Fruit fly (Drosophila melanogaster): ENCODE measurements around the gene dan.

dan gene

dm6 chr3R:25168259-25168972 is 15.8 kb upstream of the dan start (continued):
- TF ChIP-seq tll (GFP tag; optimal IDR thresholded peaks at IDR 0.05) (no peak), CG3995 (GFP tag; optimal IDR thresholded peaks at IDR 0.05) (no peak), hb (GFP tag; IDR thresholded peaks at IDR 0.05; ENCODE audit: partially characterized antibody) (no peak), CG17912 (GFP tag; optimal IDR thresholded peaks at IDR 0.05) (no peak), wdn (GFP tag; IDR thresholded peaks at IDR 0.05) (no peak), caup (GFP tag; optimal IDR thresholded peaks at IDR 0.05; ENCODE audit: severe bottlenecking) (no peak), CG9817 (tag; optimal IDR thresholded peaks at IDR 0.05) (peak; percentile 5), CG13775 (GFP tag; optimal IDR thresholded peaks at IDR 0.05) (peak; percentile 43), CG10979 (tag; optimal IDR thresholded peaks at IDR 0.05) (peak; percentile 67), CG16863 (GFP tag; optimal IDR thresholded peaks at IDR 0.05) (peak; percentile 11), CG9437 (GFP tag; optimal IDR thresholded peaks at IDR 0.05) (peak; percentile 4), Hsf (GFP tag; optimal IDR thresholded peaks at IDR 0.05) (peak; percentile 31), Ada2b (GFP tag; IDR thresholded peaks at IDR 0.05) (peak; percentile 32; the same call in 1 of the 2 replicates), cwo (GFP tag; optimal IDR thresholded peaks at IDR 0.05) (peak; percentile 36), sob (GFP tag; IDR thresholded peaks at IDR 0.05) (peak; percentile 25; the same call in 1 of the 2 replicates), Nf-YA (GFP tag; IDR thresholded peaks at IDR 0.05) (no peak), CG2202 (tag; optimal IDR thresholded peaks at IDR 0.05) (no peak), PHDP (tag; optimal IDR thresholded peaks at IDR 0.05) (peak; percentile 26), crol (GFP tag; IDR thresholded peaks at IDR 0.05) (0 out of 2 replicates have a peak, but pooled peaks have one; percentile 1), Doc3 (GFP tag; IDR thresholded peaks at IDR 0.05; ENCODE audit: partially characterized antibody) (no peak), CG6683 (GFP tag; optimal IDR thresholded peaks at IDR 0.05) (peak; percentile 34), CG4424 (GFP tag; optimal IDR thresholded peaks at IDR 0.05) (peak; percentile 38), CG8388 (GFP tag; optimal IDR thresholded peaks at IDR 0.05) (peak; percentile 36), CG2120 (GFP tag; optimal IDR thresholded peaks at IDR 0.05) (peak; percentile 56), dmrt11E (tag; optimal IDR thresholded peaks at IDR 0.05) (peak; percentile 36), Taf1 (GFP tag; IDR thresholded peaks at IDR 0.05) (no peak), CG3847 (GFP tag; IDR thresholded peaks at IDR 0.05) (peak; percentile 42), jing (GFP tag; optimal IDR thresholded peaks at IDR 0.05) (peak; percentile 11), pan (optimal IDR thresholded peaks at IDR 0.05) (no peak), pan (GFP tag; optimal IDR thresholded peaks at IDR 0.05 in 1 of 2, IDR thresholded peaks at IDR 0.05 in 1 of 2) (no peak), esg (GFP tag; conservative IDR thresholded peaks at IDR 0.05) (peak; percentile 51), CG4730 (GFP tag; IDR thresholded peaks at IDR 0.05) (peak; percentile 5; the same call in 1 of the 2 replicates), dm (GFP tag; optimal IDR thresholded peaks at IDR 0.05) (no peak), CG3281 (GFP tag; optimal IDR thresholded peaks at IDR 0.05) (peak; percentile 52), Rfx (GFP tag; IDR thresholded peaks at IDR 0.05) (peak; percentile 36; the same call in 1 of the 2 replicates), az2 (GFP tag; optimal IDR thresholded peaks at IDR 0.05) (peak; percentile 4), prd (optimal IDR thresholded peaks at IDR 0.05) (no peak), prd (GFP tag; IDR thresholded peaks at IDR 0.05) (peak; percentile 51; the same call in 1 of the 3 replicates), CG2678 (tag; optimal IDR thresholded peaks at IDR 0.05) (peak; percentile 82), Hr3 (GFP tag; optimal IDR thresholded peaks at IDR 0.05) (peak; percentile 26), CG9609 (GFP tag; optimal IDR thresholded peaks at IDR 0.05) (no peak), CG14710 (tag; optimal IDR thresholded peaks at IDR 0.05) (peak; percentile 30), CG14667 (GFP tag; IDR thresholded peaks at IDR 0.05) (0 out of 2 replicates have a peak, but pooled peaks have one; percentile 5), usp (GFP tag; optimal IDR thresholded peaks at IDR 0.05) (no peak), Lpt (GFP tag; optimal IDR thresholded peaks at IDR 0.05) (no peak), Poxn (GFP tag; IDR thresholded peaks at IDR 0.05) (no peak), CG10209 (GFP tag; optimal IDR thresholded peaks at IDR 0.05) (peak; percentile 23), CG17328 (GFP tag; IDR thresholded peaks at IDR 0.05) (no peak), Awh (GFP tag; IDR thresholded peaks at IDR 0.05) (no peak), CG4820 (GFP tag; optimal IDR thresholded peaks at IDR 0.05) (peak; percentile 21)

Measured in whole organism, embryonic.